Worm (Caenorhabditis elegans) whole organism, L1 larva: ENCODE measurements around the gene tsp-10.

Experiments used
- F16B12.6 ChIP-seq: fragments of 150-350 bp; optimal IDR thresholded peaks from 2 replicates; lab custom pipeline; 2014; ENCODE audit warnings: missing biosample characterization, missing genetic modification characterization
- ceh-63 ChIP-seq: fragments of 200-800 bp; sonication (Bioruptor generic); optimal IDR thresholded peaks from 2 replicates; lab custom pipeline; 2018; ENCODE audit warnings: mild to moderate bottlenecking, missing genetic modification characterization, missing compliant biosample characterization
- efl-1 ChIP-seq, 4 experiments: fragments of 150-350 bp; optimal IDR thresholded peaks in 3 of 4; peaks in 1 of 4; 1 replicate in 1 of 4; 2 replicates in 3 of 4; lab custom pipeline; 2014; ENCODE audit warnings: missing biosample characterization in 2 of 4, missing genetic modification characterization in 2 of 4, missing genetic modification reagents in 2 of 4
- egl-27 ChIP-seq, 2 experiments: fragments of 150-350 bp in 1 of 2; sonication (generic microtip); optimal IDR thresholded peaks; 3 replicates each; lab custom pipeline; 2017 to 2018; ENCODE audit warnings: missing biosample characterization in 2 of 2, missing genetic modification characterization in 2 of 2, missing genetic modification reagents in 2 of 2
- elt-3 ChIP-seq, 6 experiments: fragments of 150-350 bp in 1 of 6; sonication (generic microtip); optimal IDR thresholded peaks; 2 replicates each; lab custom pipeline; 2017 to 2018; ENCODE audit warnings: missing biosample characterization in 6 of 6, missing genetic modification characterization in 6 of 6, inconsistent platforms in 1 of 6
- fos-1 ChIP-seq: fragments of 150-350 bp; optimal IDR thresholded peaks from 2 replicates; lab custom pipeline; 2014; ENCODE audit warnings: missing biosample characterization, missing genetic modification characterization
- lin-35 ChIP-seq, 2 experiments: fragments of 150-350 bp; optimal IDR thresholded peaks; 2 replicates each; lab custom pipeline; 2014; ENCODE audit warnings: missing biosample characterization in 2 of 2, missing genetic modification characterization in 2 of 2, missing genetic modification reagents in 2 of 2
- nhr-76 ChIP-seq: sonication (generic microtip); optimal IDR thresholded peaks from 2 replicates; lab custom pipeline; 2017; ENCODE audit warnings: missing biosample characterization, missing genetic modification characterization
- zag-1 ChIP-seq: fragments of 150-350 bp; optimal IDR thresholded peaks from 2 replicates; lab custom pipeline; 2014; ENCODE audit warnings: missing biosample characterization, missing genetic modification characterization
- ztf-11 ChIP-seq, 2 experiments: sonication (generic microtip); optimal IDR thresholded peaks; 2 replicates each; lab custom pipeline; 2016 to 2017; ENCODE audit warnings: missing genetic modification characterization in 2 of 2, missing biosample characterization in 1 of 2, missing compliant biosample characterization in 1 of 2

ce11 chrII:6712177-6712981 is 6.0 kb upstream of the tsp-10 start, which contains the start of the genes dpy-10 and T14B4.19:
- TF ChIP-seq F16B12.6 (no peak), egl-27 (tag; optimal IDR thresholded peaks at IDR 0.05; lab: Kevin White, UChicago) (no peak), efl-1 (optimal IDR thresholded peaks at IDR 0.05; lab: Kevin White, UChicago) (no peak), efl-1 (GFP tag; optimal IDR thresholded peaks at IDR 0.05 in 1 of 2; lab: Kevin White, UChicago) (no peak), ztf-11 (tag; optimal IDR thresholded peaks at IDR 0.05; lab: Kevin White, UChicago) (no peak), ceh-63 (GFP tag; lab: Kevin White, UChicago) (no peak), elt-3 (tag; optimal IDR thresholded peaks at IDR 0.05; lab: Kevin White, UChicago) (peak in 2 of 6 experiments; percentile 87 to 98), nhr-76 (no peak), fos-1 (tag; lab: Kevin White, UChicago) (no peak), lin-35 (GFP tag; optimal IDR thresholded peaks at IDR 0.05; lab: Kevin White, UChicago) (no peak), zag-1 (tag; lab: Kevin White, UChicago) (no peak)
